Fruit fly (Drosophila melanogaster): ENCODE results near the gene Nubp2.

The Nubp2 gene

DNA sequence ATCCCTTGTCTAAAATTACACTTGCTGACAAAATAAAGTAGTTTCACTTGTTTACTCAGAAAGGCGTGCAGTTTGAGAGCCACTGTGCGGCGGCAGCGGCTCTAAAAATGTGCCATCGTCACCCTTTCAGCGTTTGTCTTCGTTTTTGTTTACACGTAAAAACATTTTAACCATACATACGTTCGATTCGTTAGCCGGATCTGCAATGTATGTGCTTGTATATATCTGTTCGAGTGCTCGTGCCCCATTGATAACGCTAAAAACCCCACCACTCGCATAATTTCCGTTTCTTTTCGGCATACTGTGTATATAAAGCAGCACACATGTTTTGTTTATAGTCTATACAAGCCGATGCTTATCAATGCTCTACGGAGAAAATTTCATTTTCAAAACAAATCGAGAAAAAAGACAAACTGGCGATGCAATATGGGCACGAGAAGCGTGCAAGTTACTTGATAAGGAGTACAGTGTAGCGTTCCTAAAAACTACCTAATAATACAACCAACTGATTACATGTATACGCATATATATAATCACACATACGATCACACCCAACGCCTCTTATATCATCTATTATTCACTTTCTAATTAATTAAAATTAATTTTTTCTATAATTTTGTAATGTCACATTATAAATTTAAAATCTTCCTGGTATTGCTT, 9.7 kb upstream of the Nubp2 start (continued):
- TF ChIP-seq CG6791 (GFP tag; IDR thresholded peaks at IDR 0.05; ENCODE audit: partially characterized antibody), result peak; percentile 62; the same call in 1 of the 3 replicates
- no peak for TF ChIP-seq CG4328 (GFP tag; optimal IDR thresholded peaks at IDR 0.05)
- TF ChIP-seq amos (GFP tag; IDR thresholded peaks at IDR 0.05; ENCODE audit: partially characterized antibody), result peak; percentile 31; the same call in 1 of the 2 replicates
- TF ChIP-seq gro (GFP tag; optimal IDR thresholded peaks at IDR 0.05), result no peak
- no peak for TF ChIP-seq ems (GFP tag; optimal IDR thresholded peaks at IDR 0.05)
- TF ChIP-seq bcd (GFP tag; optimal IDR thresholded peaks at IDR 0.05), result peak; percentile 14
- peak; percentile 28 for TF ChIP-seq Fer3 (tag; optimal IDR thresholded peaks at IDR 0.05)
- no peak for TF ChIP-seq CG8944 (GFP tag; optimal IDR thresholded peaks at IDR 0.05)
- TF ChIP-seq esg (GFP tag; conservative IDR thresholded peaks at IDR 0.05), result peak; percentile 36; the same call in 1 of the 2 replicates
- peak; percentile 61 for TF ChIP-seq CG12391 (tag; optimal IDR thresholded peaks at IDR 0.05)
- peak; percentile 53 for TF ChIP-seq CG9437 (GFP tag; optimal IDR thresholded peaks at IDR 0.05)
- TF ChIP-seq sc (optimal IDR thresholded peaks at IDR 0.05), result no peak
- peak; percentile 23 for TF ChIP-seq sc (GFP tag; optimal IDR thresholded peaks at IDR 0.05)
- TF ChIP-seq CG10654 (GFP tag; optimal IDR thresholded peaks at IDR 0.05), result no peak
- peak; percentile 38 for TF ChIP-seq gsb-n (tag; optimal IDR thresholded peaks at IDR 0.05)
- TF ChIP-seq tio (GFP tag; optimal IDR thresholded peaks at IDR 0.05), result peak; percentile 4
- peak; percentile 22 for TF ChIP-seq Abd-B (GFP tag; optimal IDR thresholded peaks at IDR 0.05)
- peak; percentile 73; the same call in 2 of the 3 replicates for TF ChIP-seq ci (GFP tag; IDR thresholded peaks at IDR 0.05)
- peak; percentile 15 for TF ChIP-seq Usf (GFP tag; optimal IDR thresholded peaks at IDR 0.05)
- no peak; the same call in 1 of the 2 replicates for TF ChIP-seq E2f2 (GFP tag; IDR thresholded peaks at IDR 0.05)
- TF ChIP-seq CG31388 (GFP tag; optimal IDR thresholded peaks at IDR 0.05), result no peak
- TF ChIP-seq slbo (GFP tag; IDR thresholded peaks at IDR 0.05), result peak; percentile 32; the same call in 1 of the 2 replicates
- TF ChIP-seq unpg (GFP tag; optimal IDR thresholded peaks at IDR 0.05), result peak; percentile 63
- peak; percentile 73; the same call in 1 of the 4 replicates for TF ChIP-seq chinmo (GFP tag; IDR thresholded peaks at IDR 0.05; ENCODE audit: partially characterized antibody)
- TF ChIP-seq Awh (GFP tag; IDR thresholded peaks at IDR 0.05), result no peak
- TF ChIP-seq lab (GFP tag; optimal IDR thresholded peaks at IDR 0.05), result peak; percentile 31
- TF ChIP-seq zfh1 (GFP tag; IDR thresholded peaks at IDR 0.05), result peak; percentile 56; the same call in 1 of the 3 replicates
- TF ChIP-seq CG8924 (tag; optimal IDR thresholded peaks at IDR 0.05), result peak; percentile 61
- peak; percentile 30 for TF ChIP-seq CG6254 (GFP tag; optimal IDR thresholded peaks at IDR 0.05)
- TF ChIP-seq CG7839 (tag; optimal IDR thresholded peaks at IDR 0.05), result peak; percentile 45
- TF ChIP-seq E2f1 (GFP tag; IDR thresholded peaks at IDR 0.05), result peak; percentile 32; the same call in 1 of the 2 replicates
- no peak for TF ChIP-seq prd (optimal IDR thresholded peaks at IDR 0.05)
- peak; percentile 67 for TF ChIP-seq prd (GFP tag; IDR thresholded peaks at IDR 0.05)
- TF ChIP-seq kni (GFP tag; optimal IDR thresholded peaks at IDR 0.05), result peak; percentile 49
- peak; percentile 70 for TF ChIP-seq CG11504 (tag; optimal IDR thresholded peaks at IDR 0.05)
- TF ChIP-seq CG17568 (GFP tag; optimal IDR thresholded peaks at IDR 0.05), result peak; percentile 3
- TF ChIP-seq CG17361 (GFP tag; IDR thresholded peaks at IDR 0.05), result peak; percentile 77
- TF ChIP-seq lola (GFP tag; optimal IDR thresholded peaks at IDR 0.05), result peak in 1 of 3 experiments; percentile 46
- TF ChIP-seq HLH3B (GFP tag; IDR thresholded peaks at IDR 0.05), result peak; percentile 36; the same call in 1 of the 2 replicates
- TF ChIP-seq CG17385 (GFP tag; optimal IDR thresholded peaks at IDR 0.05), result peak; percentile 33
- TF ChIP-seq CG17912 (GFP tag; optimal IDR thresholded peaks at IDR 0.05), result peak; percentile 38
- TF ChIP-seq YL-1 (GFP tag; optimal IDR thresholded peaks at IDR 0.05), result peak; percentile 27
- TF ChIP-seq lmd (GFP tag; IDR thresholded peaks at IDR 0.05), result no peak
- peak; percentile 52 for TF ChIP-seq CoRest (tag; optimal IDR thresholded peaks at IDR 0.05)
- peak; percentile 52 for TF ChIP-seq CG6854 (GFP tag; optimal IDR thresholded peaks at IDR 0.05)
- 0 out of 3 replicates have a peak, but pooled peaks have one; percentile 11 for TF ChIP-seq z (GFP tag; IDR thresholded peaks at IDR 0.05)
- TF ChIP-seq CG2116 (GFP tag; optimal IDR thresholded peaks at IDR 0.05), result peak; percentile 7
- peak; percentile 33 for TF ChIP-seq cg (GFP tag; optimal IDR thresholded peaks at IDR 0.05)
- peak; percentile 90 for TF ChIP-seq cad (GFP tag; optimal IDR thresholded peaks at IDR 0.05)

Data from whole organism, embryonic.